Worm (Caenorhabditis elegans): ENCODE results near the gene T07C4.12.

ce11 chrIII:10353423-10353822 is 21.0 kb upstream of the T07C4.12 start:
- no peak for TF ChIP-seq attf-3 (GFP tag; conservative IDR thresholded peaks at IDR 0.05)
- TF ChIP-seq sea-2 (GFP tag; IDR thresholded peaks at IDR 0.05), result no peak
- TF ChIP-seq dox-1 (GFP tag; IDR thresholded peaks at IDR 0.05), result no peak
- no peak for TF ChIP-seq him-1 (tag; optimal IDR thresholded peaks at IDR 0.05)
- TF ChIP-seq nhr-27 (tag; optimal IDR thresholded peaks at IDR 0.05), result no peak
- no peak for TF ChIP-seq lin-40 (tag; optimal IDR thresholded peaks at IDR 0.05)
